Fruit fly (Drosophila melanogaster) whole organism, embryonic: Measurements from ENCODE around the gene CG10700.

Experiments used
- Ada2b ChIP-seq: fragments of 200-800 bp; sonication (Bioruptor generic); IDR thresholded peaks from 2 replicates; pipeline ENCODE4 v1.3.6; 2022; ENCODE audit warnings: missing biosample characterization, missing genetic modification characterization
- Blimp-1 ChIP-seq: fragments of 200-800 bp; sonication (Bioruptor generic); optimal IDR thresholded peaks from 3 replicates; lab custom pipeline; 2018; ENCODE audit warnings: missing biosample characterization, missing genetic modification characterization, mild to moderate bottlenecking, moderate library complexity, missing genetic modification reagents
- CG10267 ChIP-seq: fragments of 200-800 bp; sonication (Bioruptor generic); optimal IDR thresholded peaks from 2 replicates; lab custom pipeline; 2018; ENCODE audit warnings: missing biosample characterization, mild to moderate bottlenecking, missing genetic modification characterization, moderate library complexity
- CG13287 ChIP-seq: fragments of 200-800 bp; sonication (Bioruptor generic); IDR thresholded peaks from 2 replicates; pipeline ENCODE4 v1.3.6; 2022; ENCODE audit warnings: missing biosample characterization, missing genetic modification characterization; ENCODE audit not compliant: partially characterized antibody
- CG14965 ChIP-seq: fragments of 200-800 bp; sonication (Bioruptor generic); optimal IDR thresholded peaks from 2 replicates; lab custom pipeline; 2016; ENCODE audit warnings: missing biosample characterization, missing genetic modification characterization, borderline replicate concordance
- CG16815 ChIP-seq: fragments of 200-800 bp; sonication (Bioruptor generic); optimal IDR thresholded peaks from 3 replicates; lab custom pipeline; 2017; ENCODE audit warnings: missing biosample characterization, mild to moderate bottlenecking, missing genetic modification characterization
- CG32532 ChIP-seq: fragments of 200-800 bp; sonication (Bioruptor generic); IDR thresholded peaks from 2 replicates; pipeline ENCODE4 v1.3.6; 2022; ENCODE audit warnings: missing biosample characterization, missing genetic modification characterization
- CG34224 ChIP-seq: fragments of 200-800 bp; sonication (Bioruptor generic); IDR thresholded peaks from 3 replicates; pipeline ENCODE4 v1.3.6; 2022; ENCODE audit warnings: missing biosample characterization, missing genetic modification characterization; ENCODE audit not compliant: partially characterized antibody
- CG34422 ChIP-seq: fragments of 200-800 bp; sonication (Bioruptor generic); IDR thresholded peaks from 3 replicates; pipeline ENCODE4 v1.3.6; 2022; ENCODE audit warnings: missing biosample characterization, missing genetic modification characterization
- CG3838 ChIP-seq: fragments of 200-800 bp; sonication (Bioruptor generic); optimal IDR thresholded peaks from 3 replicates; lab custom pipeline; 2016; ENCODE audit warnings: missing biosample characterization, missing genetic modification characterization
- CG7963 ChIP-seq: fragments of 200-800 bp; sonication (Bioruptor generic); IDR thresholded peaks from 3 replicates; pipeline ENCODE4 v1.3.6; 2022; ENCODE audit warnings: missing biosample characterization, missing genetic modification characterization; ENCODE audit not compliant: partially characterized antibody
- CG8388 ChIP-seq: fragments of 200-800 bp; sonication (Bioruptor generic); optimal IDR thresholded peaks from 2 replicates; lab custom pipeline; 2019; ENCODE audit warnings: missing biosample characterization, mild to moderate bottlenecking, missing genetic modification characterization, moderate library complexity
- CTCF ChIP-seq: fragments of 200-800 bp; sonication (Bioruptor generic); optimal IDR thresholded peaks from 2 replicates; lab custom pipeline; 2017; ENCODE audit warnings: missing biosample characterization, mild to moderate bottlenecking, missing genetic modification characterization, moderate library complexity
- CkIIα-i1 ChIP-seq: fragments of 200-800 bp; sonication (Bioruptor generic); IDR thresholded peaks from 2 replicates; pipeline ENCODE4 v1.3.6; 2022; ENCODE audit warnings: missing biosample characterization, missing genetic modification characterization
- D ChIP-seq, 2 experiments: fragments of 200-800 bp in 1 of 2; fragments of >200 bp in 1 of 2; sonication (Bioruptor generic) in 1 of 2; optimal IDR thresholded peaks; 2 replicates in 1 of 2; 3 replicates in 1 of 2; lab custom pipeline; 2017; ENCODE audit warnings: mild to moderate bottlenecking in 1 of 2, missing biosample characterization in 1 of 2, missing genetic modification characterization in 1 of 2, missing genetic modification reagents in 1 of 2
- Doc2 ChIP-seq: fragments of 200-800 bp; sonication (Bioruptor generic); IDR thresholded peaks from 2 replicates; pipeline ENCODE4 v1.3.6; 2022; ENCODE audit warnings: missing biosample characterization, missing genetic modification characterization
- Dp ChIP-seq: fragments of 200-800 bp; sonication (Bioruptor generic); optimal IDR thresholded peaks from 2 replicates; lab custom pipeline; 2018; ENCODE audit warnings: missing biosample characterization, mild to moderate bottlenecking, missing genetic modification characterization, moderate library complexity
- Dref ChIP-seq: fragments of 200-800 bp; sonication (Bioruptor generic); IDR thresholded peaks from 2 replicates; pipeline ENCODE4 v1.3.6; 2022; ENCODE audit warnings: missing biosample characterization, missing genetic modification characterization
- Elba2 ChIP-seq: fragments of 200-800 bp; sonication (Bioruptor generic); optimal IDR thresholded peaks from 3 replicates; lab custom pipeline; 2016; ENCODE audit warnings: missing biosample characterization, missing genetic modification characterization
- Jarid2 ChIP-seq: fragments of 200-800 bp; sonication (Bioruptor generic); optimal IDR thresholded peaks from 3 replicates; lab custom pipeline; 2017; ENCODE audit warnings: mild to moderate bottlenecking, missing biosample characterization, missing genetic modification reagents, missing genetic modification characterization
- Lim3 ChIP-seq: fragments of 200-800 bp; sonication (Bioruptor generic); IDR thresholded peaks from 2 replicates; pipeline ENCODE4 v1.3.6; 2022; ENCODE audit warnings: missing biosample characterization, missing genetic modification characterization
- MBD-R2 ChIP-seq: fragments of 200-800 bp; sonication (Bioruptor generic); IDR thresholded peaks from 2 replicates; pipeline ENCODE4 v1.3.6; 2022; ENCODE audit warnings: missing biosample characterization, missing genetic modification characterization
- NK7.1 ChIP-seq: fragments of 200-800 bp; sonication (Bioruptor generic); optimal IDR thresholded peaks from 3 replicates; lab custom pipeline; 2016; ENCODE audit warnings: missing biosample characterization, missing genetic modification characterization
- Sox100B ChIP-seq: fragments of 200-800 bp; sonication (Bioruptor generic); optimal IDR thresholded peaks from 3 replicates; lab custom pipeline; 2018; ENCODE audit warnings: missing biosample characterization, mild to moderate bottlenecking, missing genetic modification characterization
- Sry-β ChIP-seq: fragments of 200-800 bp; sonication (Bioruptor generic); optimal IDR thresholded peaks from 2 replicates; lab custom pipeline; 2018; ENCODE audit warnings: missing biosample characterization, mild to moderate bottlenecking, missing genetic modification characterization, moderate library complexity
- Stat92E ChIP-seq, 3 experiments: fragments of >200 bp in 2 of 3; fragments of 200-800 bp in 1 of 3; sonication (Bioruptor generic) in 1 of 3; optimal IDR thresholded peaks; 2 replicates each; lab custom pipeline; 2017 to 2019; ENCODE audit warnings: missing biosample characterization in 3 of 3, missing genetic modification characterization in 3 of 3, mild to moderate bottlenecking in 1 of 3, moderate library complexity in 1 of 3
- ab ChIP-seq: fragments of 200-800 bp; sonication (Bioruptor generic); optimal IDR thresholded peaks from 2 replicates; lab custom pipeline; 2016; ENCODE audit warnings: missing biosample characterization, missing genetic modification characterization
- ara ChIP-seq: fragments of 200-800 bp; sonication (Bioruptor generic); IDR thresholded peaks from 2 replicates; pipeline ENCODE4 v1.3.6; 2022; ENCODE audit warnings: missing biosample characterization, missing genetic modification characterization
- crp ChIP-seq, 2 experiments: fragments of 200-800 bp; sonication (Bioruptor generic); optimal IDR thresholded peaks; 2 replicates in 1 of 2; 3 replicates in 1 of 2; lab custom pipeline; 2017; ENCODE audit warnings: missing biosample characterization in 2 of 2, missing genetic modification characterization in 2 of 2, mild to moderate bottlenecking in 1 of 2, moderate library complexity in 1 of 2
- dmrt99B ChIP-seq: fragments of 200-800 bp; sonication (Bioruptor generic); optimal IDR thresholded peaks from 2 replicates; lab custom pipeline; 2018; ENCODE audit warnings: missing biosample characterization, mild to moderate bottlenecking, missing genetic modification characterization, moderate library complexity
- gce ChIP-seq: fragments of 200-800 bp; sonication (Bioruptor generic); IDR thresholded peaks from 3 replicates; pipeline ENCODE4 v1.3.6; 2022; ENCODE audit warnings: missing biosample characterization, missing genetic modification characterization
- gsb ChIP-seq: fragments of 200-800 bp; sonication (Bioruptor generic); IDR thresholded peaks from 2 replicates; pipeline ENCODE4 v1.3.6; 2022; ENCODE audit warnings: missing biosample characterization, missing genetic modification characterization
- h ChIP-seq: fragments of >200 bp; optimal IDR thresholded peaks from 2 replicates; lab custom pipeline; 2017
- inv ChIP-seq: fragments of 200-800 bp; sonication (Bioruptor generic); IDR thresholded peaks from 2 replicates; pipeline ENCODE4 v1.3.6; 2022; ENCODE audit warnings: missing biosample characterization, missing genetic modification characterization; ENCODE audit not compliant: partially characterized antibody
- ken ChIP-seq: fragments of 200-800 bp; sonication (Bioruptor generic); IDR thresholded peaks from 3 replicates; pipeline ENCODE4 v1.3.6; 2022; ENCODE audit warnings: missing biosample characterization, missing genetic modification characterization
- nerfin-2 ChIP-seq: fragments of 200-800 bp; sonication (Bioruptor generic); IDR thresholded peaks from 2 replicates; pipeline ENCODE4 v1.3.6; 2022; ENCODE audit warnings: missing biosample characterization, missing genetic modification characterization; ENCODE audit not compliant: partially characterized antibody
- pros ChIP-seq: fragments of 200-800 bp; sonication (Bioruptor generic); optimal IDR thresholded peaks from 3 replicates; lab custom pipeline; 2019; ENCODE audit warnings: missing biosample characterization, mild to moderate bottlenecking, missing genetic modification characterization, moderate library complexity
- row ChIP-seq: fragments of 200-800 bp; sonication (Bioruptor generic); IDR thresholded peaks from 3 replicates; pipeline ENCODE4 v1.3.6; 2022; ENCODE audit warnings: missing biosample characterization, missing genetic modification characterization
- sens-2 ChIP-seq: fragments of 200-800 bp; sonication (Bioruptor generic); IDR thresholded peaks from 2 replicates; pipeline ENCODE4 v1.3.6; 2022; ENCODE audit warnings: missing biosample characterization, missing genetic modification characterization
- sna ChIP-seq: fragments of 200-800 bp; sonication (Bioruptor generic); IDR thresholded peaks from 2 replicates; pipeline ENCODE4 v1.3.6; 2022; ENCODE audit warnings: missing biosample characterization, missing genetic modification characterization; ENCODE audit not compliant: partially characterized antibody
- toy ChIP-seq: fragments of 200-800 bp; sonication (Bioruptor generic); IDR thresholded peaks from 2 replicates; pipeline ENCODE4 v1.3.6; 2022; ENCODE audit warnings: missing biosample characterization, missing genetic modification characterization
- trh ChIP-seq: fragments of 200-800 bp; sonication (Bioruptor generic); optimal IDR thresholded peaks from 2 replicates; lab custom pipeline; 2016; ENCODE audit warnings: missing biosample characterization, missing genetic modification characterization

Gene CG10700

DNA sequence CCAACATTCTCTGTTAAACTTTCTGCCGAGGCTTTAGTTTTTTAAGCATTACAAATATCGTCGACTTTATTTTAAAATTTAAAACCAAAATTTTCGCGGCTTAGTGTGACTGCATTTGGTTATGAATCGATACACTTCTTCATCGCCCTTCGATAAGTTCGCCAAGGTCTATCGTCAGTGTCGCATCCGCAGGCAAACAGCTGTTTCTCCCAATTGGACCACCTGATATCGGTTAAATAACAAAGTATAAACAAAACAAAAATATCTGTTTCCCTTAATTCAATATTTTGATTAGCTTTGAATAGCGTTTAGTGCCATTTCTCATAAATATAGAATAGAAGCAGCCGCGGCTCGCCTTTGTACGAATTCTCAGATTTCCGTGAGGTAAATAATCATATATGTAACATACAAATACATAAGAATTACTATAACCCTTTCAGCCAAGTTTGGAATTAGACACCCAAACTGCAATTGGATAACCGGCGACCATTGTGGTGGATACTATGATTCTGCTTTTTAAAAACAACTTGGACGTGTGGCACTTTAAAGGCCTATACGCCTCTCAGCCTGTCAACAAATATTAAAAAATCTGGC, 35.5 kb upstream of the CG10700 start, which contains the start of gene CG10561 (continued):
- TF ChIP-seq CG13287 (peak; percentile 88), Dref (peak; percentile 92), Doc2 (GFP tag; lab: Robert Waterston, UW) (no peak), sna (GFP tag; lab: Robert Waterston, UW) (peak; percentile 80), MBD-R2 (peak; percentile 77), CTCF (GFP tag; lab: Kevin White, UChicago) (no peak), crp (GFP tag; optimal IDR thresholded peaks at IDR 0.05; lab: Kevin White, UChicago) (peak; percentile 67 to 96), nerfin-2 (peak; percentile 71), inv (0 out of 2 replicates have a peak, but pooled peaks have one; percentile 24), CG7963 (peak; percentile 51; the same call in 2 of the 3 replicates), Dp (GFP tag; lab: Kevin White, UChicago) (peak; percentile 95)

DNA sequence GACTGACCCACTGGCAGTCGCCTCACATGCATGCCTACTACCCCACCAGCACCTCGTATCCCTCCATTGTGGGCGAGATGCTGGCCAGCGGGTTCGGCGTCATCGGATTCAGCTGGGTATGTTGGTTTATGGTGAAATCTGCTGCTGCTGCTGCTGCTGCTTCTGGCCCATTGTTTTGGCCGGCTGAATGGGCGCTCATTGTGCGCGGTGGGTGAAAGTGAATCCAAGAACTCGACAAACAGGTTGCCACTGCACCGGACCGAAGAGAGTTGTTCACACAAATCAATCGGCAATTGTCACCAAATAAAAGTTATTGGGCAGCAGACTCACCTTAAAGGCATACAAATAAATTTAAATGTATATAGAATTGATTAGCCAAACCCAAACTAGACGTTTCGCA, 33.4 kb upstream of the CG10700 start:
- no peak for TF ChIP-seq NK7.1
- no peak for TF ChIP-seq Ada2b
- peak; percentile 88 for TF ChIP-seq Blimp-1 (GFP tag; lab: Kevin White, UChicago)
- TF ChIP-seq Elba2 (GFP tag; lab: Kevin White, UChicago), result no peak
- no peak for TF ChIP-seq Sox100B (GFP tag; lab: Kevin White, UChicago)
- TF ChIP-seq Lim3 (GFP tag; lab: Robert Waterston, UW), result 0 out of 2 replicates have a peak, but pooled peaks have one; percentile 3
- TF ChIP-seq CG8388 (GFP tag; lab: Kevin White, UChicago), result no peak
- no peak for TF ChIP-seq CG34224 (GFP tag; lab: Robert Waterston, UW)

DNA sequence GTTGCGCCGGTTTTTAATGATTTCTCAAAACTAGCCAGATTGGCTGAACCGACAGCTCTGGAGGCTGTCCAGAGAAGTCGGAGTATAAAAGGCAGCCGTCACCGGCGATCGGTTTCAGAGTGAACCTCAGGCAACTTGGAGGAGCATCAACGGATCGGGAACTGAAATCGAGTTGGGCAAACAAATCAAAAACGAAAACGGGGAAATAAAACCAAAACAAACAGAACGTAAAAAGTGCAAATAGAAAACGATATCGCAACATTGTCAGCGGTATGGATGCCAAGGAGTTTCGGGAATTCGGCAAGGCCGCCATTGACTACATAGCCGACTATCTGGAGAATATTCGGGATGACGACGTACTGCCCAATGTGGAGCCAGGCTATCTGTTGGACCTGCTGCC, 32.9 kb upstream of the CG10700 start:
- TF ChIP-seq CG16815 (GFP tag; lab: Kevin White, UChicago) (no peak), trh (GFP tag; lab: Kevin White, UChicago) (no peak), Stat92E (GFP tag; optimal IDR thresholded peaks at IDR 0.05; lab: Kevin White, UChicago) (no peak), row (GFP tag; lab: Robert Waterston, UW) (peak; percentile 11; the same call in 1 of the 3 replicates), Elba2 (GFP tag; lab: Kevin White, UChicago) (no peak), CG14965 (GFP tag; lab: Kevin White, UChicago) (no peak), Jarid2 (GFP tag; lab: Kevin White, UChicago) (no peak), gsb (GFP tag; lab: Robert Waterston, UW) (no peak), CG10267 (tag; lab: Kevin White, UChicago) (no peak), ab (no peak), ara (GFP tag; lab: Robert Waterston, UW) (no peak), ken (GFP tag; lab: Robert Waterston, UW) (0 out of 3 replicates have a peak, but pooled peaks have one; percentile 13), CG3838 (GFP tag; lab: Kevin White, UChicago) (no peak), CG34422 (no peak), sens-2 (no peak), Sry-β (GFP tag; lab: Kevin White, UChicago) (peak; percentile 75), CG32532 (GFP tag; lab: Robert Waterston, UW) (no peak), pros (no peak), h (lab: Kevin White, UChicago) (no peak), CkIIα-i1 (GFP tag; lab: Robert Waterston, UW) (no peak), gce (GFP tag; lab: Robert Waterston, UW) (no peak), D (optimal IDR thresholded peaks at IDR 0.05; lab: Kevin White, UChicago) (no peak), D (GFP tag; optimal IDR thresholded peaks at IDR 0.05; lab: Kevin White, UChicago) (no peak), dmrt99B (tag; lab: Kevin White, UChicago) (no peak), toy (GFP tag; lab: Robert Waterston, UW) (no peak)
